Fruit fly (Drosophila melanogaster): ENCODE data around the gene cv-d.

The cv-d gene

DNA sequence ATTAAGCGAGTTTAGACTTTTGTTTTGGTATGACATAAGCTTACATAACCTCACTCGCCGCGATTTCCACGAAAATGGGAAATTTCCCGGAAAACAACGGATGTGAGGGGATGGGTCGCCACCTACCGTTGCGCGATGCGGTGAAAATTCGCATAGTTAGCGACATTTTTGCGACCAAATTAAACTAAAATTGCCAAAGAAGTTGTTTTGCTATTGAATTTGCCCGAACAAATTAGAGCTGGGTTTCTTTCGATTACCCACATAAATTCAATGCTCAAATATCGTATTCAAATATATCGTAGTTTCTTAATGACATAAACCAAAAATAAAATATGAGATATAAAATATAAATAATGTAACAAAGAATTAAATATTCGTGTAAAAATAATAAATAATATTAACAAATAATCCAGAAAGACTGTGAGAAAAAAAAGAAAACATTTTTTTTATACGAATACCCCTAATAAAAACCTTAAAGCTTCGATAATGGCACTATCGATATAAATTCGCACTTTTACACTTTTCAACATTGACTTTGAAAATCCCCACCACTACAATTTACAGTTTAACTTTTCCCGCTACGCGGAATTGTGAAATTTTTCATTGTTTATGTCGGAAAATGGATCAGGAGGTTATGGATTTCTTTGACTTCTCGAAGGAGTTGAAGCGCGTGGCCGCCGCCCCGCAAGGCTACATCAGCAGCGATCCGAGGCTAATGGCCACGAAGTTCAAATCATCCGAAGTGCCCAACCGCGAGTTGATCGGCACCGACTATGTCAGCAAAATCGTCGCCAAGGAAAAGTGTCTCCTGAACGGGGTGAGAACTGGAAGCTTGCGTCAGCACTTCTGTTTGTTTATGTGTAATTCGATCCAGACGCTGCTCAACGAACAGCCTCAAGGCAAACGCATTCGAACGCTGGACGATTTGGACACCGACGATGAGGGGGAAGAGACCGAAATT lies 16.2 kb downstream of the cv-d start, which contains the start of the genes ND-23 and spn-E (continued):
- TF ChIP-seq CG11085 (GFP tag; IDR thresholded peaks at IDR 0.05) (0 out of 2 replicates have a peak, but pooled peaks have one; percentile 23), exex (tag; optimal IDR thresholded peaks at IDR 0.05) (no peak), CG17385 (GFP tag; optimal IDR thresholded peaks at IDR 0.05) (no peak), CG10274 (GFP tag; optimal IDR thresholded peaks at IDR 0.05) (no peak), ap (GFP tag; IDR thresholded peaks at IDR 0.05) (no peak), Scr (GFP tag; IDR thresholded peaks at IDR 0.05; ENCODE audit: partially characterized antibody) (peak; percentile 88), CG3838 (GFP tag; optimal IDR thresholded peaks at IDR 0.05) (no peak), crp (GFP tag; optimal IDR thresholded peaks at IDR 0.05) (no peak), emc (GFP tag; optimal IDR thresholded peaks at IDR 0.05) (no peak), CG11723 (GFP tag; optimal IDR thresholded peaks at IDR 0.05) (no peak), CG10654 (GFP tag; optimal IDR thresholded peaks at IDR 0.05) (peak; percentile 27), Nf-YA (GFP tag; IDR thresholded peaks at IDR 0.05) (no peak), CG4360 (GFP tag; IDR thresholded peaks at IDR 0.05) (no peak), sisA (GFP tag; IDR thresholded peaks at IDR 0.05) (no peak; the same call in 1 of the 2 replicates), CG4282 (GFP tag; optimal IDR thresholded peaks at IDR 0.05) (no peak), bsh (GFP tag; optimal IDR thresholded peaks at IDR 0.05) (peak in 1 of 2 experiments; percentile 49), CG12071 (GFP tag; optimal IDR thresholded peaks at IDR 0.05) (no peak), Side (GFP tag; optimal IDR thresholded peaks at IDR 0.05) (no peak), NfI (GFP tag; optimal IDR thresholded peaks at IDR 0.05) (peak; percentile 52), CG7987 (GFP tag; optimal IDR thresholded peaks at IDR 0.05) (no peak), CG11560 (tag; IDR thresholded peaks at IDR 0.05) (no peak), bab2 (GFP tag; optimal IDR thresholded peaks at IDR 0.05) (no peak), mld (GFP tag; IDR thresholded peaks at IDR 0.05; ENCODE audit: partially characterized antibody) (peak; percentile 60; the same call in 1 of the 3 replicates), CG14965 (GFP tag; optimal IDR thresholded peaks at IDR 0.05; ENCODE audit: borderline replicate concordance) (no peak), Aef1 (GFP tag; IDR thresholded peaks at IDR 0.05) (peak; percentile 18; the same call in 1 of the 3 replicates), Lim3 (GFP tag; IDR thresholded peaks at IDR 0.05) (no peak), slbo (GFP tag; IDR thresholded peaks at IDR 0.05) (peak; percentile 68), CG6854 (GFP tag; optimal IDR thresholded peaks at IDR 0.05) (no peak), CG8281 (tag; optimal IDR thresholded peaks at IDR 0.05) (no peak), en (GFP tag; optimal IDR thresholded peaks at IDR 0.05) (no peak), Dll (GFP tag; IDR thresholded peaks at IDR 0.05; ENCODE audit: partially characterized antibody) (peak; percentile 94), CG30403 (GFP tag; optimal IDR thresholded peaks at IDR 0.05) (peak; percentile 64), ash1 (GFP tag; optimal IDR thresholded peaks at IDR 0.05) (no peak), ssp (GFP tag; IDR thresholded peaks at IDR 0.05) (peak; percentile 48), Optix (GFP tag; IDR thresholded peaks at IDR 0.05) (no peak), CG13123 (GFP tag; optimal IDR thresholded peaks at IDR 0.05) (peak; percentile 45), CG13424 (tag; optimal IDR thresholded peaks at IDR 0.05) (peak; percentile 67), gcm (GFP tag; optimal IDR thresholded peaks at IDR 0.05) (no peak), bbx (GFP tag; IDR thresholded peaks at IDR 0.05; ENCODE audit: partially characterized antibody) (peak; percentile 64), CG13775 (GFP tag; optimal IDR thresholded peaks at IDR 0.05) (peak; percentile 56), Lpt (GFP tag; optimal IDR thresholded peaks at IDR 0.05) (no peak), so (GFP tag; IDR thresholded peaks at IDR 0.05) (no peak), CG6272 (GFP tag; IDR thresholded peaks at IDR 0.05) (no peak; the same call in 1 of the 2 replicates), trem (tag; optimal IDR thresholded peaks at IDR 0.05) (peak; percentile 49), gcm2 (GFP tag; optimal IDR thresholded peaks at IDR 0.05) (no peak), HLH54F (GFP tag; optimal IDR thresholded peaks at IDR 0.05) (no peak), sima (GFP tag; optimal IDR thresholded peaks at IDR 0.05) (no peak), psq (GFP tag; optimal IDR thresholded peaks at IDR 0.05) (no peak), br (optimal IDR thresholded peaks at IDR 0.05) (no peak)
